Worm (Caenorhabditis elegans) whole organism, L1 larva: ENCODE measurements around the gene Y14H12B.1.

Source experiments
- C04F5.9 ChIP-seq: sonication (generic microtip); optimal IDR thresholded peaks from 2 replicates; lab custom pipeline; 2016; ENCODE audit warnings: missing genetic modification characterization, missing compliant biosample characterization
- C34B4.2 ChIP-seq: sonication (generic microtip); optimal IDR thresholded peaks from 2 replicates; lab custom pipeline; 2017; ENCODE audit warnings: mild to moderate bottlenecking, missing genetic modification characterization, missing compliant biosample characterization
- Y116A8C.19 ChIP-seq: sonication (generic microtip); optimal IDR thresholded peaks from 2 replicates; lab custom pipeline; 2016; ENCODE audit warnings: missing compliant biosample characterization, missing genetic modification characterization, borderline replicate concordance
- aly-2 ChIP-seq: fragments of 150-350 bp; optimal IDR thresholded peaks from 2 replicates; lab custom pipeline; 2014; ENCODE audit warnings: missing biosample characterization, missing genetic modification characterization
- ceh-8 ChIP-seq: fragments of 200-800 bp; sonication (Bioruptor generic); optimal IDR thresholded peaks from 2 replicates; lab custom pipeline; 2018; ENCODE audit warnings: mild to moderate bottlenecking, missing genetic modification characterization, moderate library complexity, missing compliant biosample characterization
- dpl-1 ChIP-seq, 3 experiments: fragments of 150-350 bp in 2 of 3; sonication (generic microtip) in 1 of 3; optimal IDR thresholded peaks; 2 replicates each; lab custom pipeline; 2014 to 2017; ENCODE audit warnings: missing biosample characterization in 3 of 3, missing genetic modification characterization in 3 of 3, missing genetic modification reagents in 3 of 3
- efl-1 ChIP-seq, 4 experiments: fragments of 150-350 bp; optimal IDR thresholded peaks in 3 of 4; peaks in 1 of 4; 1 replicate in 1 of 4; 2 replicates in 3 of 4; lab custom pipeline; 2014; ENCODE audit warnings: missing biosample characterization in 2 of 4, missing genetic modification characterization in 2 of 4, missing genetic modification reagents in 2 of 4
- egl-13 ChIP-seq: sonication (generic microtip); optimal IDR thresholded peaks from 2 replicates; lab custom pipeline; 2016; ENCODE audit warnings: missing genotype, missing genetic modification reagents, missing genetic modification characterization, missing compliant biosample characterization
- egl-27 ChIP-seq, 2 experiments: fragments of 150-350 bp in 1 of 2; sonication (generic microtip); optimal IDR thresholded peaks; 3 replicates each; lab custom pipeline; 2017 to 2018; ENCODE audit warnings: missing biosample characterization in 2 of 2, missing genetic modification characterization in 2 of 2, missing genetic modification reagents in 2 of 2
- fkh-8 ChIP-seq: sonication (generic microtip); optimal IDR thresholded peaks from 2 replicates; lab custom pipeline; 2016; ENCODE audit warnings: mild to moderate bottlenecking, missing genetic modification characterization, missing compliant biosample characterization
- grh-1 ChIP-seq: fragments of 200-800 bp; sonication (Bioruptor generic); IDR thresholded peaks from 2 replicates; pipeline ENCODE4 v1.3.6; 2022; ENCODE audit warnings: missing genetic modification reagents, missing genetic modification characterization, missing compliant biosample characterization
- hpl-2 ChIP-seq: fragments of 150-350 bp; optimal IDR thresholded peaks from 2 replicates; lab custom pipeline; 2014; ENCODE audit warnings: missing biosample characterization, missing genetic modification reagents, missing genetic modification characterization
- irx-1 ChIP-seq: sonication (generic microtip); optimal IDR thresholded peaks from 2 replicates; lab custom pipeline; 2016; ENCODE audit warnings: missing genetic modification characterization, missing compliant biosample characterization
- jun-1 ChIP-seq: fragments of 150-350 bp; optimal IDR thresholded peaks from 2 replicates; lab custom pipeline; 2014; ENCODE audit warnings: missing biosample characterization, missing genetic modification reagents, missing genetic modification characterization
- lin-14 ChIP-seq: fragments of 200-800 bp; sonication (Bioruptor generic); optimal IDR thresholded peaks from 2 replicates; lab custom pipeline; 2018; ENCODE audit warnings: mild to moderate bottlenecking, missing genetic modification characterization, moderate library complexity, missing compliant biosample characterization
- lin-35 ChIP-seq, 2 experiments: fragments of 150-350 bp; optimal IDR thresholded peaks; 2 replicates each; lab custom pipeline; 2014; ENCODE audit warnings: missing biosample characterization in 2 of 2, missing genetic modification characterization in 2 of 2, missing genetic modification reagents in 2 of 2
- mab-9 ChIP-seq: fragments of 200-800 bp; sonication (Bioruptor generic); IDR thresholded peaks from 2 replicates; pipeline ENCODE4 v1.3.6; 2022; ENCODE audit warnings: missing genetic modification reagents, missing genetic modification characterization, missing compliant biosample characterization
- mef-2 ChIP-seq: fragments of 150-350 bp; optimal IDR thresholded peaks from 2 replicates; lab custom pipeline; 2014; ENCODE audit warnings: missing biosample characterization, missing genetic modification characterization
- mep-1 ChIP-seq: fragments of 150-350 bp; optimal IDR thresholded peaks from 2 replicates; lab custom pipeline; 2014; ENCODE audit warnings: missing biosample characterization, missing genetic modification characterization
- nhr-11 ChIP-seq: fragments of 150-350 bp; optimal IDR thresholded peaks from 2 replicates; lab custom pipeline; 2014; ENCODE audit warnings: missing biosample characterization, missing genetic modification characterization
- nhr-12 ChIP-seq: sonication (generic microtip); optimal IDR thresholded peaks from 2 replicates; lab custom pipeline; 2017; ENCODE audit warnings: missing biosample characterization, missing genetic modification characterization
- nhr-20 ChIP-seq: sonication (generic microtip); optimal IDR thresholded peaks from 2 replicates; lab custom pipeline; 2016; ENCODE audit warnings: mild to moderate bottlenecking, missing genetic modification characterization, missing compliant biosample characterization
- nhr-76 ChIP-seq: sonication (generic microtip); optimal IDR thresholded peaks from 2 replicates; lab custom pipeline; 2017; ENCODE audit warnings: missing biosample characterization, missing genetic modification characterization
- nhr-85 ChIP-seq: sonication (generic microtip); peaks from one replicate; lab custom pipeline; 2016; ENCODE audit warnings: missing genetic modification characterization, inconsistent platforms, missing compliant biosample characterization
- pag-3 ChIP-seq: sonication (generic microtip); optimal IDR thresholded peaks from 2 replicates; lab custom pipeline; 2017; ENCODE audit warnings: missing genetic modification characterization, mild to moderate bottlenecking, missing compliant biosample characterization, antibody characterized with exemption, borderline replicate concordance; ENCODE audit not compliant: insufficient read depth
- snpc-4 ChIP-seq: fragments of 150-350 bp; optimal IDR thresholded peaks from 2 replicates; lab custom pipeline; 2014; ENCODE audit warnings: missing biosample characterization, missing genetic modification characterization
- sptf-1 ChIP-seq: fragments of 150-350 bp; optimal IDR thresholded peaks from 2 replicates; lab custom pipeline; 2014; ENCODE audit warnings: missing biosample characterization, missing genetic modification characterization
- sup-37 ChIP-seq: fragments of 200-800 bp; sonication (Bioruptor generic); optimal IDR thresholded peaks from 2 replicates; lab custom pipeline; 2018; ENCODE audit warnings: mild to moderate bottlenecking, missing genetic modification characterization, missing compliant biosample characterization
- vab-15 ChIP-seq: sonication (generic microtip); optimal IDR thresholded peaks from 2 replicates; lab custom pipeline; 2017; ENCODE audit warnings: missing genotype, mild to moderate bottlenecking, missing genetic modification characterization, missing compliant biosample characterization
- xbp-1 ChIP-seq: sonication (generic microtip); optimal IDR thresholded peaks from 2 replicates; lab custom pipeline; 2016; ENCODE audit warnings: missing genetic modification characterization, missing compliant biosample characterization
- zag-1 ChIP-seq: fragments of 150-350 bp; optimal IDR thresholded peaks from 2 replicates; lab custom pipeline; 2014; ENCODE audit warnings: missing biosample characterization, missing genetic modification characterization
- zip-4 ChIP-seq: fragments of 200-800 bp; sonication (Bioruptor generic); optimal IDR thresholded peaks from 2 replicates; lab custom pipeline; 2018; ENCODE audit warnings: mild to moderate bottlenecking, missing genetic modification characterization, moderate library complexity, missing compliant biosample characterization
- ztf-4 ChIP-seq: fragments of 150-350 bp; optimal IDR thresholded peaks from 2 replicates; lab custom pipeline; 2014; ENCODE audit warnings: missing biosample characterization, missing genetic modification characterization

The Y14H12B.1 gene

DNA sequence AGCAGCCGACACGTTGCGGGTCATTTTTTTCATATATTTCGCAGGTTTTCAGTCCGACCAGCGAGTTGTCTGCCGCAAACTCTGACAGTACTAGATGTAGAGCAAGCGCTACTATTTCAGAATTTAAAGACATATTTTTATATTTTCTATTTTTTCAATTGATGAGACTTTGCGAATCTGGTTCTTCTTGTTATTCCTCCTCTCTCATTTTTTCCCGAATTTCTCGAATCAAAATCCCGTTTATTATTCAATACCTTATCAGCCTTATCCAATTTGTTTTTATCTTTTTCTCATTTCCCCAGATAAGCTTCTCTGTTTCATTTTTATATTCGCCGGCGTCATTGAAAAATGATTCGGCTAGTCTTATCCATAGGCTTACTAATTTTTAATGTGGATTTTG, 41.7 kb downstream of the Y14H12B.1 start, which contains the start of gene dos-2:
TSS of gene dos-2 (plus strand) at position 301 of the 400 bp plus-strand sequence.
- TF ChIP-seq xbp-1 (tag; lab: Kevin White, UChicago) (no peak), zip-4 (GFP tag; lab: Kevin White, UChicago) (no peak), nhr-85 (tag; lab: Kevin White, UChicago) (no peak), mab-9 (GFP tag; lab: Robert Waterston, UW) (no peak), egl-13 (tag; lab: Kevin White, UChicago) (no peak), dpl-1 (GFP tag; optimal IDR thresholded peaks at IDR 0.05; lab: Kevin White, UChicago) (no peak), mep-1 (tag; lab: Kevin White, UChicago) (no peak), ceh-8 (GFP tag; lab: Kevin White, UChicago) (no peak), jun-1 (tag; lab: Kevin White, UChicago) (no peak), sup-37 (GFP tag; lab: Kevin White, UChicago) (no peak), egl-27 (tag; optimal IDR thresholded peaks at IDR 0.05; lab: Kevin White, UChicago) (no peak), grh-1 (GFP tag; lab: Robert Waterston, UW) (no peak), snpc-4 (tag; lab: Kevin White, UChicago) (no peak), vab-15 (tag; lab: Kevin White, UChicago) (no peak), efl-1 (optimal IDR thresholded peaks at IDR 0.05; lab: Kevin White, UChicago) (no peak), efl-1 (GFP tag; optimal IDR thresholded peaks at IDR 0.05 in 1 of 2; lab: Kevin White, UChicago) (no peak)

DNA sequence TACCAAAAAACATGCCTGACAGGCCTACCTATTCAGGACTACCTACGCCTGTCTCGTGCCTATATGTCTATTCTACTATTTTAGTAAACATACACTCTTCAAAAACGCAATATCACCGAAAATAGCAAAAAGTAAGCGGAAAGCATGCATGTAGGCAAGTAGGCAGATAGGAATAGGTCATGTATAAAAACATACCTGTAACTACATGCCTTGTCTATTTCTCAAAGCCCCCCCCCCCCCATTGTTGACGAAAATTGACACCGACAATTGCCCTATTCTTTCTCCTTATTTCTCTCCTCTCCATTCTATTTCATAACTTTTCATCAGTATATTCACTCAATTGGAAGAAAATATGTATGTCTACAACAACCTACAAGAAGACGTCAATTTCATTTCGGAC, 44.0 kb downstream of the Y14H12B.1 start:
- no peak for TF ChIP-seq fkh-8 (tag; lab: Kevin White, UChicago)
- no peak for TF ChIP-seq mef-2 (tag; lab: Kevin White, UChicago)
- TF ChIP-seq efl-1 (optimal IDR thresholded peaks at IDR 0.05; lab: Kevin White, UChicago) = no peak
- peak in 1 of 2 experiments; percentile 61 for TF ChIP-seq efl-1 (GFP tag; optimal IDR thresholded peaks at IDR 0.05 in 1 of 2; lab: Kevin White, UChicago)
- TF ChIP-seq lin-35 (GFP tag; optimal IDR thresholded peaks at IDR 0.05; lab: Kevin White, UChicago) = no peak
- TF ChIP-seq, all 84 proteins: peak for 1

DNA sequence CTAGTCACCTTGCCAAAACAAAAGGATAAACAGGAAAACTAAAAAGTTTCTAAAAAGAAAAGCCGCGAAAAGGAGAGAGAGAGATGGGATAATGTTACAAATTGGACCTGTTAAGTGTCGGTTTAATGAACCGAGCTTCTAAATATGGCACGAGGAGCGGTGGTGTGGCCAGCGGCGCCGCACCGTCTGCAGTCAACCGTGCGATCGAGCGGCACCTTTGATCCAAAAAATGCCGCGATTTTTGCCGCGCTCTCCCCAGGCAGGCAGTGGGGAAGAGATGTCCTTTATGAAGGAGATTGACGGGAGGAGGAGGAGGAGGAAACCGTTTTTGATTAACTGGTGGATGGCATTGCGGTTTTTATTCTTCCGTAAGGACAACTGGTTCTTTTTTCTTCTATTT, 46.1 kb downstream of the Y14H12B.1 start:
- TF ChIP-seq efl-1 (optimal IDR thresholded peaks at IDR 0.05; lab: Kevin White, UChicago) (no peak), efl-1 (GFP tag; optimal IDR thresholded peaks at IDR 0.05 in 1 of 2; lab: Kevin White, UChicago) (peak in 1 of 2 experiments; percentile 20), Y116A8C.19 (tag; lab: Kevin White, UChicago) (no peak)

DNA sequence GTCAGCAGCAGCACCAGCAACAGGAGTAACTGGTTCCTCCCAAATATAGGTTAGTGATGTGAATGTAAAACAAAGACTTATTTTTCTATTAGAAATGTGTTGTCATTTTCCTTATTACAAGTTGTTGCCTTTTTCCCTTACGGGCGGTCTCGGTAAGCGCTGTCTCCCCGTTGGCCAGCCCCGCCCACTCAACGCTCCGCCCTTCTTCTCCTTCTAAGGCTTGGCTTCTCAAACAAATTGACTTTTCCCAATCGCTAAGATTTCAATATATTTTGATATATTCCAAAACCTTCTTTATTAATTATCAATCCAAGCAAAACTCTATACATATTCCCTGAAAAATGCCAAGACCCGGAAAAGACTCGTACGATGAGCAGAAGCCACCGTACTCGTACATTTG, 48.1 kb downstream of the Y14H12B.1 start, which contains the start of gene lin-31:
TSS of gene lin-31 (plus strand) at position 237 of the 400 bp plus-strand sequence.
- TF ChIP-seq hpl-2 (GFP tag; lab: Kevin White, UChicago) = no peak
- TF ChIP-seq nhr-12 (tag; lab: Kevin White, UChicago) = no peak

DNA sequence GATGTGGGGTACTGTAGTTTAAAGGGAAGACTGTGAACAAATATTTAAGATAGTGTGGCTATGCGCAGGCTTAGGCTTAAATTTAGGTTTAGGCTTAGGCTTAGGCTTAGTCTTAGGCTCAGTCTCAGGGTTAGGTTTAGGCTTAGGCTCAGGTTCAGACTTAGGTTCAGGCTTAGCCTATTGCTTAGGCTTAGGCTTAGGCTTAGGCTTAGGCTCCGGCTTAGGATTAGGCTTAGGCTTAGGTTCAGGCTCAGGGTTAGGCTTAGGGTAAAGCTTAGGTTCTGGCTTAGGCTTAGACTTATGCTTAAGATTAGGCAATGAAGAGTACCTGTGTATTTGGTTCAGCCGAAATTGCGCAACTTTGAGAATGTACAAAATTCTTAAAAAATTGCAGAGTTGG, 50.0 kb downstream of the Y14H12B.1 start:
- TF ChIP-seq aly-2 = no peak
- no peak for TF ChIP-seq C04F5.9 (tag; lab: Kevin White, UChicago)
- no peak for TF ChIP-seq sptf-1 (tag; lab: Kevin White, UChicago)
- no peak for TF ChIP-seq grh-1 (GFP tag; lab: Robert Waterston, UW)
- TF ChIP-seq lin-35 (GFP tag; optimal IDR thresholded peaks at IDR 0.05; lab: Kevin White, UChicago) = no peak
- no peak for TF ChIP-seq fkh-8 (tag; lab: Kevin White, UChicago)
- no peak for TF ChIP-seq nhr-76 (tag; lab: Kevin White, UChicago)
- TF ChIP-seq ztf-4 = no peak
- TF ChIP-seq nhr-20 = no peak
- no peak for TF ChIP-seq egl-27 (tag; optimal IDR thresholded peaks at IDR 0.05; lab: Kevin White, UChicago)
- no peak for TF ChIP-seq pag-3
- TF ChIP-seq irx-1 (tag; lab: Kevin White, UChicago) = no peak
- TF ChIP-seq hpl-2 (GFP tag; lab: Kevin White, UChicago) = no peak
- TF ChIP-seq nhr-11 (tag; lab: Kevin White, UChicago) = no peak
- no peak for TF ChIP-seq zag-1
- TF ChIP-seq lin-14 (GFP tag; lab: Kevin White, UChicago) = no peak
- no peak for TF ChIP-seq mef-2 (tag; lab: Kevin White, UChicago)
- no peak for TF ChIP-seq C34B4.2
